Worm (Caenorhabditis elegans) whole organism, L1 larva: Measurements from ENCODE around the gene T03E6.8.

ENCODE experiments used
- lin-13 ChIP-seq: fragments of 150-350 bp; optimal IDR thresholded peaks from 2 replicates; lab custom pipeline; 2014; ENCODE audit warnings: missing biosample characterization, missing genetic modification reagents, missing genetic modification characterization
- lin-39 ChIP-seq: fragments of 150-350 bp; optimal IDR thresholded peaks from 2 replicates; lab custom pipeline; 2014; ENCODE audit warnings: missing biosample characterization, missing genetic modification reagents, missing genetic modification characterization
- nhr-237 ChIP-seq: fragments of 150-350 bp; optimal IDR thresholded peaks from 2 replicates; lab custom pipeline; 2014; ENCODE audit warnings: missing biosample characterization, missing genetic modification characterization
- skn-1 ChIP-seq: fragments of 150-350 bp; optimal IDR thresholded peaks from 2 replicates; lab custom pipeline; 2014; ENCODE audit warnings: missing biosample characterization, missing genetic modification characterization
- snpc-4 ChIP-seq: fragments of 150-350 bp; optimal IDR thresholded peaks from 2 replicates; lab custom pipeline; 2014; ENCODE audit warnings: missing biosample characterization, missing genetic modification characterization

DNA sequence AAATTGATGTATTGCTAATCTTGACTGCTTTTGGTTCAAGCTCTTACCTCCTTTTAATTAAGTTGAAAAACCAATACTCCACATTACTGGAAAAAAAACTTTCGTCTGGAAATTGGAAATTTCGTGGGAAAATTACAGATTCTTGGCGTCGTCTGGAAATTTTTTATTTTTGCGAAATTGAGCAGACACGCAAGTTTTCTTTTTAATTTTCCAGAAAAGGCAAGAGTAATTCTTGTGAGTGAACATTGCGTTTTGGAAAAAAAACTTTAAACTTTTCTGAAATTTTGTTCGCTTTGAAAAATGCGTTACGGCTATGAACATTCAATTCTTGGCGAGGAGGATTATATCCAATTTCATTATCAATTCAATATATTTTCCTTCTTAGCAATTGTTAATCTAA is 37.4 kb downstream of the T03E6.8 start, which contains the start of gene sru-45:
- TF ChIP-seq lin-39 (tag; lab: Kevin White, UChicago): no peak
- no peak for TF ChIP-seq skn-1 (tag; lab: Kevin White, UChicago)
- TF ChIP-seq lin-13 (GFP tag; lab: Kevin White, UChicago): no peak
- TF ChIP-seq nhr-237: no peak
- TF ChIP-seq snpc-4 (tag; lab: Kevin White, UChicago): no peak
